Fruit fly (Drosophila melanogaster) whole organism, adult: ENCODE measurements around the gene CG34447.

Experiments
- CG14711 ChIP-seq: fragments of 200-800 bp; sonication (Bioruptor generic); optimal IDR thresholded peaks from 2 replicates; lab custom pipeline; 2018; ENCODE audit warnings: missing biosample characterization, mild to moderate bottlenecking, missing genetic modification characterization, moderate library complexity
- CG7101 ChIP-seq: fragments of 200-800 bp; sonication (Bioruptor generic); optimal IDR thresholded peaks from 2 replicates; lab custom pipeline; 2018; ENCODE audit warnings: missing biosample characterization, mild to moderate bottlenecking, missing genetic modification characterization, moderate library complexity
- Crg-1 ChIP-seq: fragments of 200-800 bp; sonication (Bioruptor generic); optimal IDR thresholded peaks from 2 replicates; lab custom pipeline; 2016; ENCODE audit warnings: missing biosample characterization, missing genetic modification characterization
- Mnt ChIP-seq: fragments of 200-800 bp; sonication (Bioruptor generic); optimal IDR thresholded peaks from 2 replicates; lab custom pipeline; 2016; ENCODE audit warnings: missing biosample characterization, mild to moderate bottlenecking, missing genetic modification characterization
- tj ChIP-seq: fragments of 200-800 bp; sonication (Bioruptor generic); optimal IDR thresholded peaks from 3 replicates; lab custom pipeline; 2017; ENCODE audit warnings: missing biosample characterization, mild to moderate bottlenecking, missing genetic modification characterization, moderate library complexity

DNA sequence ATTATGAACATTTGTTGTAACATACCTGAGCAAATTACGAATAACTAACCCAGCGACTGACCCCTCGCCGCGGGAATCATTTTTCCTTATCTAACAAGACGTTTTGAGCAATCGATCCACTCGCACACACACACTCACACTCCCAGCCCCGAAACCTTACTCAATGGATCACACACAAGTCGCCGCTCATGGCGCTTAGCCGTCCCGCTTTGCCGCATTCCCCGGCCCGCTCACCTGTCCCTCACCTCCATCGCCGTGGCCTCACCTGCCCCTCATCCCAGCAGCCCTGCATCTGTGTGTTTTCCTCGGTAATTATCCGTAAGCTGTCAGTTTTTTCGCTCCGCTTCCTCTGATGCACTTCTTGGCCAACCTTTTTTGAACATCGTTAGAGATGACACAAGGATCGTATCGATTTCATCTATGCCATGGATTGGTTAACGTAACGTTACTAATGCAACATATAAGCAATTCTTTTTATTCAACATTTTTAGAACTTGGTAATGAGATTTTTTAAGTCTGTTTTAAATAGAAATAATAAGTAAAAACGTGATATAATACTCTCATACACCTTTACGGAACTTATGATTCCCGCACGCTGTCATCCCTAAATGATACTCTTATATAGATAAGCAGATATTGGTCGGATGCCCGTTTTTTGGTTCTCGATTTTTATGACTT lies 41.6 kb upstream of the CG34447 start:
- TF ChIP-seq Crg-1 (GFP tag; lab: Kevin White, UChicago) (no peak), CG14711 (tag; lab: Kevin White, UChicago) (no peak), Mnt (GFP tag; lab: Kevin White, UChicago) (no peak), CG7101 (tag; lab: Kevin White, UChicago) (no peak), tj (GFP tag; lab: Kevin White, UChicago) (no peak)
